Worm (Caenorhabditis elegans) whole organism, young adult: ENCODE data around the gene ZK1290.1.
A peak's percentile ranks its signal among the peaks of the same experiment; 100 is the strongest.

Experiments used
- B0019.2 ChIP-seq: fragments of 200-800 bp; sonication (Bioruptor generic); conservative IDR thresholded peaks from 2 replicates; pipeline ENCODE4 v1.3.6; 2022; ENCODE audit warnings: missing genetic modification reagents, missing genetic modification characterization, missing compliant biosample characterization
- B0261.1 ChIP-seq: sonication (generic microtip); optimal IDR thresholded peaks from 2 replicates; lab custom pipeline; 2016; ENCODE audit warnings: mild to moderate bottlenecking, missing genetic modification characterization, moderate library complexity, missing compliant biosample characterization
- D2030.7 ChIP-seq: fragments of 200-800 bp; sonication (Bioruptor generic); IDR thresholded peaks from 2 replicates; pipeline ENCODE4 v1.3.6; 2022; ENCODE audit warnings: missing genetic modification reagents, missing genetic modification characterization, missing compliant biosample characterization
- F22D6.2 ChIP-seq: sonication (generic microtip); optimal IDR thresholded peaks from 2 replicates; lab custom pipeline; 2016; ENCODE audit warnings: mild to moderate bottlenecking, missing genetic modification characterization, missing compliant biosample characterization
- F33H1.4 ChIP-seq: fragments of 200-800 bp; sonication (Bioruptor generic); IDR thresholded peaks from 2 replicates; pipeline ENCODE4 v1.3.6; 2022; ENCODE audit warnings: missing genetic modification reagents, missing genetic modification characterization, missing compliant biosample characterization
- F57A8.1 ChIP-seq: fragments of 200-800 bp; sonication (Bioruptor generic); optimal IDR thresholded peaks from 2 replicates; lab custom pipeline; 2018; ENCODE audit warnings: mild to moderate bottlenecking, missing genetic modification characterization, moderate library complexity, missing compliant biosample characterization
- F57C9.4 ChIP-seq: sonication (generic microtip); optimal IDR thresholded peaks from 2 replicates; lab custom pipeline; 2017; ENCODE audit warnings: mild to moderate bottlenecking, missing genetic modification characterization, missing compliant biosample characterization
- K12H6.12 ChIP-seq: fragments of 200-800 bp; sonication (Bioruptor generic); optimal IDR thresholded peaks from 2 replicates; lab custom pipeline; 2018; ENCODE audit warnings: mild to moderate bottlenecking, missing genetic modification characterization, missing compliant biosample characterization
- aptf-3 ChIP-seq: fragments of 200-800 bp; sonication (Bioruptor generic); IDR thresholded peaks from 2 replicates; pipeline ENCODE4 v1.3.6; 2022; ENCODE audit warnings: missing genetic modification characterization, missing compliant biosample characterization
- cebp-1 ChIP-seq, 2 experiments: fragments of 200-800 bp in 1 of 2; sonication (Bioruptor generic) in 1 of 2; sonication (generic microtip) in 1 of 2; IDR thresholded peaks in 1 of 2; optimal IDR thresholded peaks in 1 of 2; 2 replicates each; pipeline versions ENCODE4 v1.3.6 to Lab custom; 2017 to 2022; ENCODE audit warnings: missing compliant biosample characterization in 2 of 2, missing genetic modification characterization in 2 of 2, mild to moderate bottlenecking in 1 of 2, missing genetic modification reagents in 1 of 2, moderate library complexity in 1 of 2
- cebp-2 ChIP-seq: fragments of 200-800 bp; sonication (Bioruptor generic); IDR thresholded peaks from 2 replicates; pipeline ENCODE4 v1.3.6; 2022; ENCODE audit warnings: missing genetic modification characterization, missing compliant biosample characterization
- ceh-79 ChIP-seq: sonication (generic microtip); optimal IDR thresholded peaks from 2 replicates; lab custom pipeline; 2017; ENCODE audit warnings: mild to moderate bottlenecking, missing genetic modification characterization, missing compliant biosample characterization
- ceh-91 ChIP-seq: fragments of 200-800 bp; sonication (Bioruptor generic); IDR thresholded peaks from 2 replicates; pipeline ENCODE4 v1.3.6; 2022; ENCODE audit warnings: missing genetic modification reagents, missing genetic modification characterization, missing compliant biosample characterization
- die-1 ChIP-seq: sonication (generic microtip); optimal IDR thresholded peaks from 2 replicates; lab custom pipeline; 2016; ENCODE audit warnings: missing genotype, mild to moderate bottlenecking, missing genetic modification characterization, missing compliant biosample characterization
- dox-1 ChIP-seq: fragments of 200-800 bp; sonication (Bioruptor generic); IDR thresholded peaks from 2 replicates; pipeline ENCODE4 v1.3.6; 2022; ENCODE audit warnings: missing genetic modification reagents, missing genetic modification characterization, missing compliant biosample characterization
- dpff-1 ChIP-seq: sonication (generic microtip); optimal IDR thresholded peaks from 2 replicates; lab custom pipeline; 2017; ENCODE audit warnings: mild to moderate bottlenecking, missing genetic modification characterization, missing compliant biosample characterization
- dpl-1 ChIP-seq: fragments of 150-350 bp; optimal IDR thresholded peaks from 2 replicates; lab custom pipeline; 2014; ENCODE audit warnings: missing biosample characterization, missing genetic modification reagents, missing genetic modification characterization
- ets-4 ChIP-seq: fragments of 200-800 bp; sonication (Bioruptor generic); optimal IDR thresholded peaks from 2 replicates; lab custom pipeline; 2018; ENCODE audit warnings: mild to moderate bottlenecking, missing genetic modification characterization, missing compliant biosample characterization
- gei-17 ChIP-seq: fragments of 200-800 bp; sonication (Bioruptor generic); optimal IDR thresholded peaks from 2 replicates; lab custom pipeline; 2018; ENCODE audit warnings: mild to moderate bottlenecking, missing genetic modification characterization, missing compliant biosample characterization
- hmg-1.2 ChIP-seq: fragments of 200-800 bp; sonication (Bioruptor generic); IDR thresholded peaks from 2 replicates; pipeline ENCODE4 v1.3.6; 2022; ENCODE audit warnings: missing genetic modification reagents, missing genetic modification characterization, missing compliant biosample characterization
- hrde-1 ChIP-seq: sonication (generic microtip); optimal IDR thresholded peaks from 2 replicates; lab custom pipeline; 2016; ENCODE audit warnings: missing genetic modification characterization, mild to moderate bottlenecking, missing compliant biosample characterization, moderate library complexity, missing genotype, missing genetic modification reagents, borderline replicate concordance
- let-607 ChIP-seq, 2 experiments: fragments of 200-800 bp in 1 of 2; sonication (Bioruptor generic) in 1 of 2; sonication (generic microtip) in 1 of 2; optimal IDR thresholded peaks; 2 replicates each; lab custom pipeline; 2016 to 2018; ENCODE audit warnings: mild to moderate bottlenecking in 2 of 2, missing compliant biosample characterization in 2 of 2, missing genetic modification characterization in 2 of 2, moderate library complexity in 2 of 2, missing genotype in 1 of 2
- lin-26 ChIP-seq: fragments of 200-800 bp; sonication (Bioruptor generic); IDR thresholded peaks from 2 replicates; pipeline ENCODE4 v1.3.6; 2022; ENCODE audit warnings: missing genetic modification reagents, missing genetic modification characterization, missing compliant biosample characterization
- lin-40 ChIP-seq: sonication (generic microtip); optimal IDR thresholded peaks from 2 replicates; lab custom pipeline; 2016; ENCODE audit warnings: missing genetic modification characterization, mild to moderate bottlenecking, missing compliant biosample characterization, missing genotype, missing genetic modification reagents
- lin-54 ChIP-seq: fragments of 200-800 bp; sonication (Bioruptor generic); optimal IDR thresholded peaks from 2 replicates; lab custom pipeline; 2018; ENCODE audit warnings: mild to moderate bottlenecking, missing genetic modification characterization, missing compliant biosample characterization
- madf-10 ChIP-seq: sonication (generic microtip); optimal IDR thresholded peaks from 2 replicates; lab custom pipeline; 2016; ENCODE audit warnings: mild to moderate bottlenecking, missing genetic modification characterization, missing compliant biosample characterization
- madf-3 ChIP-seq: fragments of 200-800 bp; sonication (Bioruptor generic); IDR thresholded peaks from 2 replicates; pipeline ENCODE4 v1.3.6; 2022; ENCODE audit warnings: missing genetic modification reagents, missing genetic modification characterization, missing compliant biosample characterization
- madf-6 ChIP-seq: fragments of 200-800 bp; sonication (Bioruptor generic); IDR thresholded peaks from 2 replicates; pipeline ENCODE4 v1.3.6; 2022; ENCODE audit warnings: missing genetic modification reagents, missing genetic modification characterization, missing compliant biosample characterization
- nfya-1 ChIP-seq: sonication (generic microtip); optimal IDR thresholded peaks from 2 replicates; lab custom pipeline; 2017; ENCODE audit warnings: antibody characterized with exemption, missing compliant biosample characterization, missing genetic modification characterization, borderline replicate concordance; ENCODE audit not compliant: insufficient read depth
- nhr-90 ChIP-seq: sonication (generic microtip); optimal IDR thresholded peaks from 2 replicates; lab custom pipeline; 2016; ENCODE audit warnings: missing genotype, mild to moderate bottlenecking, missing genetic modification characterization, missing compliant biosample characterization
- snpc-1.3 ChIP-seq: sonication (generic microtip); optimal IDR thresholded peaks from 2 replicates; lab custom pipeline; 2017; ENCODE audit warnings: missing genetic modification characterization, mild to moderate bottlenecking, missing compliant biosample characterization, antibody characterized with exemption, moderate library complexity, missing genotype, missing genetic modification reagents; ENCODE audit not compliant: insufficient read depth
- unc-130 ChIP-seq: sonication (generic microtip); optimal IDR thresholded peaks from 2 replicates; lab custom pipeline; 2016; ENCODE audit warnings: missing genetic modification reagents, missing genetic modification characterization, missing compliant biosample characterization
- ztf-18 ChIP-seq: sonication (generic microtip); optimal IDR thresholded peaks from 2 replicates; lab custom pipeline; 2016; ENCODE audit warnings: missing genotype, mild to moderate bottlenecking, missing genetic modification characterization, missing compliant biosample characterization

The ZK1290.1 gene

ce11 chrII:7598702-7599314, 37.2 kb downstream of the ZK1290.1 start, which contains the start of gene pgam-5 (continued):
- TF ChIP-seq D2030.7 (GFP tag; lab: Robert Waterston, UW) (peak; percentile 24; the same call in 1 of the 2 replicates), lin-26 (GFP tag; lab: Robert Waterston, UW) (no peak), F22D6.2 (tag; lab: Kevin White, UChicago) (no peak), dpff-1 (tag; lab: Kevin White, UChicago) (no peak), unc-130 (GFP tag; lab: Kevin White, UChicago) (no peak), cebp-2 (GFP tag; lab: Robert Waterston, UW) (no peak), hmg-1.2 (peak; percentile 37; the same call in 1 of the 2 replicates), ztf-18 (peak; percentile 2), die-1 (tag; lab: Kevin White, UChicago) (no peak), lin-54 (peak; percentile 72), ceh-79 (tag; lab: Kevin White, UChicago) (no peak), madf-6 (GFP tag; lab: Robert Waterston, UW) (peak; percentile 93), madf-3 (GFP tag; lab: Robert Waterston, UW) (0 out of 2 replicates have a peak, but pooled peaks have one; percentile 12), snpc-1.3 (tag; lab: Kevin White, UChicago) (peak; percentile 29), F57A8.1 (GFP tag; lab: Kevin White, UChicago) (no peak), dox-1 (GFP tag; lab: Robert Waterston, UW) (peak; percentile 46), B0261.1 (tag; lab: Kevin White, UChicago) (no peak), F33H1.4 (GFP tag; lab: Robert Waterston, UW) (peak; percentile 49; the same call in 1 of the 2 replicates), gei-17 (GFP tag; lab: Kevin White, UChicago) (no peak), ceh-91 (GFP tag; lab: Robert Waterston, UW) (peak; percentile 71; the same call in 1 of the 2 replicates), dpl-1 (peak; percentile 51)
- TF ChIP-seq, all 124 proteins: peak for 21

DNA sequence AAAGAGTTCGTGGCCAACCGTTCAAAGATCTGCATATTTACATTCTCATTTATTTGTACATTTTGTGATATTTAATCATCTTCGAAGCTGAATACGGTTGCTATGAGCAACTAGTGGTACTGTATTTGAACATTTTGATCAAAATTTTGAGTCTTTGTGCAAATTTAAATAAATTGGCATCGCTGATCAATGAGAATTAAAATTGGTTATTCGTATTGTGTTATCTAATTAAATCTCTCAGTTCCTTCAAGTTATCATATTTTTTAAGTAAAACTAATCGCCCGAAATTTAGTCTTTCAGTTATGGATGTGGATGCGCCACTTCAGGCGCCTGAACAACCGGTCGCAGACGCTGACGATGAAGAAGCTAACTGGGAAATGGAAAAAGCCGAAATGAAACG, 37.8 kb downstream of the ZK1290.1 start, which contains the start of gene npp-21:
TSS of gene npp-21 (plus strand) at position 301 of the 400 bp plus-strand sequence.
- TF ChIP-seq hrde-1 (tag; lab: Kevin White, UChicago) (no peak), dpl-1 (no peak), lin-40 (tag; lab: Kevin White, UChicago) (no peak), nfya-1 (no peak), let-607 (tag; optimal IDR thresholded peaks at IDR 0.05; lab: Kevin White, UChicago) (no peak), F57C9.4 (no peak), K12H6.12 (tag; lab: Kevin White, UChicago) (no peak), madf-10 (tag; lab: Kevin White, UChicago) (no peak)

ce11 chrII:7605306-7605705, 43.7 kb downstream of the ZK1290.1 start, which contains the start of gene osm-8:
TSS of gene osm-8 (minus strand) at chrII:7605406.
- TF ChIP-seq madf-3 (GFP tag; lab: Robert Waterston, UW): no peak
- TF ChIP-seq aptf-3 (GFP tag; lab: Robert Waterston, UW): no peak
- no peak for TF ChIP-seq madf-6 (GFP tag; lab: Robert Waterston, UW)
- TF ChIP-seq ets-4 (GFP tag; lab: Kevin White, UChicago): no peak
- no peak for TF ChIP-seq cebp-1 (GFP tag; IDR thresholded peaks at IDR 0.05; lab: Robert Waterston, UW)
- TF ChIP-seq cebp-1 (tag; optimal IDR thresholded peaks at IDR 0.05; lab: Kevin White, UChicago): no peak
- TF ChIP-seq F57C9.4: no peak
- no peak for TF ChIP-seq cebp-2 (GFP tag; lab: Robert Waterston, UW)
- no peak for TF ChIP-seq nhr-90 (tag; lab: Kevin White, UChicago)
- no peak for TF ChIP-seq nfya-1
- TF ChIP-seq B0019.2 (GFP tag; lab: Robert Waterston, UW): no peak
